Worm (Caenorhabditis elegans) whole organism, L1 larva: Measurements from ENCODE around the gene Y54F10AL.1.
"Not testable (repeated sequence)": the region's sequence is repeated elsewhere in the genome, so short reads cannot be mapped to it uniquely, and the experiment has no call there.

Experiments
- C04F5.9 ChIP-seq: sonication (generic microtip); optimal IDR thresholded peaks from 2 replicates; lab custom pipeline; 2016; ENCODE audit warnings: missing genetic modification characterization, missing compliant biosample characterization
- F16B12.6 ChIP-seq: fragments of 150-350 bp; optimal IDR thresholded peaks from 2 replicates; lab custom pipeline; 2014; ENCODE audit warnings: missing biosample characterization, missing genetic modification characterization
- blmp-1 ChIP-seq: fragments of 150-350 bp; optimal IDR thresholded peaks from 2 replicates; lab custom pipeline; 2014; ENCODE audit warnings: missing biosample characterization, missing genetic modification characterization
- ceh-8 ChIP-seq: fragments of 200-800 bp; sonication (Bioruptor generic); optimal IDR thresholded peaks from 2 replicates; lab custom pipeline; 2018; ENCODE audit warnings: mild to moderate bottlenecking, missing genetic modification characterization, moderate library complexity, missing compliant biosample characterization
- ceh-82 ChIP-seq, 3 experiments: fragments of 150-350 bp in 1 of 3; sonication (generic microtip) in 2 of 3; optimal IDR thresholded peaks; 2 replicates each; lab custom pipeline; 2014 to 2017; ENCODE audit warnings: missing biosample characterization in 3 of 3, missing genetic modification characterization in 3 of 3
- ceh-88 ChIP-seq: fragments of 200-800 bp; sonication (Bioruptor generic); IDR thresholded peaks from 2 replicates; pipeline ENCODE4 v1.3.6; 2022; ENCODE audit warnings: missing genetic modification characterization, missing compliant biosample characterization
- ces-1 ChIP-seq: fragments of 150-350 bp; optimal IDR thresholded peaks from 2 replicates; lab custom pipeline; 2014; ENCODE audit warnings: missing biosample characterization, missing genetic modification reagents, missing genetic modification characterization
- dpl-1 ChIP-seq, 3 experiments: fragments of 150-350 bp in 2 of 3; sonication (generic microtip) in 1 of 3; optimal IDR thresholded peaks; 2 replicates each; lab custom pipeline; 2014 to 2017; ENCODE audit warnings: missing biosample characterization in 3 of 3, missing genetic modification characterization in 3 of 3, missing genetic modification reagents in 3 of 3
- efl-1 ChIP-seq, 4 experiments: fragments of 150-350 bp; optimal IDR thresholded peaks in 3 of 4; peaks in 1 of 4; 1 replicate in 1 of 4; 2 replicates in 3 of 4; lab custom pipeline; 2014; ENCODE audit warnings: missing biosample characterization in 2 of 4, missing genetic modification characterization in 2 of 4, missing genetic modification reagents in 2 of 4
- egl-13 ChIP-seq: sonication (generic microtip); optimal IDR thresholded peaks from 2 replicates; lab custom pipeline; 2016; ENCODE audit warnings: missing genotype, missing genetic modification reagents, missing genetic modification characterization, missing compliant biosample characterization
- elt-2 ChIP-seq: sonication (generic microtip); optimal IDR thresholded peaks from 2 replicates; lab custom pipeline; 2016; ENCODE audit warnings: missing genetic modification characterization, mild to moderate bottlenecking, inconsistent platforms, missing compliant biosample characterization, missing genetic modification reagents
- fkh-8 ChIP-seq: sonication (generic microtip); optimal IDR thresholded peaks from 2 replicates; lab custom pipeline; 2016; ENCODE audit warnings: mild to moderate bottlenecking, missing genetic modification characterization, missing compliant biosample characterization
- hlh-17 ChIP-seq: fragments of 200-800 bp; sonication (Bioruptor generic); optimal IDR thresholded peaks from 2 replicates; lab custom pipeline; 2018; ENCODE audit warnings: missing genetic modification characterization, mild to moderate bottlenecking, missing compliant biosample characterization, moderate library complexity, borderline replicate concordance
- irx-1 ChIP-seq: sonication (generic microtip); optimal IDR thresholded peaks from 2 replicates; lab custom pipeline; 2016; ENCODE audit warnings: missing genetic modification characterization, missing compliant biosample characterization
- lin-35 ChIP-seq, 2 experiments: fragments of 150-350 bp; optimal IDR thresholded peaks; 2 replicates each; lab custom pipeline; 2014; ENCODE audit warnings: missing biosample characterization in 2 of 2, missing genetic modification characterization in 2 of 2, missing genetic modification reagents in 2 of 2
- lir-3 ChIP-seq: sonication (generic microtip); optimal IDR thresholded peaks from 2 replicates; lab custom pipeline; 2016; ENCODE audit warnings: mild to moderate bottlenecking, missing genetic modification characterization, moderate library complexity, missing compliant biosample characterization; ENCODE audit not compliant: poor library complexity
- lsy-2 ChIP-seq, 2 experiments: fragments of 150-350 bp; optimal IDR thresholded peaks; 2 replicates each; lab custom pipeline; 2014; ENCODE audit warnings: missing biosample characterization in 2 of 2, missing genetic modification characterization in 2 of 2
- mab-9 ChIP-seq: fragments of 200-800 bp; sonication (Bioruptor generic); IDR thresholded peaks from 2 replicates; pipeline ENCODE4 v1.3.6; 2022; ENCODE audit warnings: missing genetic modification reagents, missing genetic modification characterization, missing compliant biosample characterization
- mdl-1 ChIP-seq, 2 experiments: fragments of 150-350 bp; optimal IDR thresholded peaks; 2 replicates each; lab custom pipeline; 2014 to 2017; ENCODE audit warnings: missing biosample characterization in 2 of 2, missing genetic modification characterization in 2 of 2, inconsistent platforms in 1 of 2
- mep-1 ChIP-seq: fragments of 150-350 bp; optimal IDR thresholded peaks from 2 replicates; lab custom pipeline; 2014; ENCODE audit warnings: missing biosample characterization, missing genetic modification characterization
- nhr-11 ChIP-seq: fragments of 150-350 bp; optimal IDR thresholded peaks from 2 replicates; lab custom pipeline; 2014; ENCODE audit warnings: missing biosample characterization, missing genetic modification characterization
- nhr-77 ChIP-seq: fragments of 150-350 bp; optimal IDR thresholded peaks from 2 replicates; lab custom pipeline; 2014; ENCODE audit warnings: missing biosample characterization, missing genetic modification characterization
- nhr-85 ChIP-seq: sonication (generic microtip); peaks from one replicate; lab custom pipeline; 2016; ENCODE audit warnings: missing genetic modification characterization, inconsistent platforms, missing compliant biosample characterization
- skn-1 ChIP-seq: fragments of 150-350 bp; optimal IDR thresholded peaks from 2 replicates; lab custom pipeline; 2014; ENCODE audit warnings: missing biosample characterization, missing genetic modification characterization
- snu-23 ChIP-seq: sonication (generic microtip); optimal IDR thresholded peaks from 2 replicates; lab custom pipeline; 2016; ENCODE audit warnings: missing genetic modification characterization, missing compliant biosample characterization
- sptf-1 ChIP-seq: fragments of 150-350 bp; optimal IDR thresholded peaks from 2 replicates; lab custom pipeline; 2014; ENCODE audit warnings: missing biosample characterization, missing genetic modification characterization
- tlp-1 ChIP-seq: fragments of 150-350 bp; optimal IDR thresholded peaks from 2 replicates; lab custom pipeline; 2014; ENCODE audit warnings: missing biosample characterization, missing genetic modification characterization
- unc-86 ChIP-seq: sonication (generic microtip); optimal IDR thresholded peaks from 2 replicates; lab custom pipeline; 2016; ENCODE audit warnings: missing genetic modification characterization, missing compliant biosample characterization
- xbp-1 ChIP-seq: sonication (generic microtip); optimal IDR thresholded peaks from 2 replicates; lab custom pipeline; 2016; ENCODE audit warnings: missing genetic modification characterization, missing compliant biosample characterization
- ztf-4 ChIP-seq: fragments of 150-350 bp; optimal IDR thresholded peaks from 2 replicates; lab custom pipeline; 2014; ENCODE audit warnings: missing biosample characterization, missing genetic modification characterization

Gene Y54F10AL.1

DNA sequence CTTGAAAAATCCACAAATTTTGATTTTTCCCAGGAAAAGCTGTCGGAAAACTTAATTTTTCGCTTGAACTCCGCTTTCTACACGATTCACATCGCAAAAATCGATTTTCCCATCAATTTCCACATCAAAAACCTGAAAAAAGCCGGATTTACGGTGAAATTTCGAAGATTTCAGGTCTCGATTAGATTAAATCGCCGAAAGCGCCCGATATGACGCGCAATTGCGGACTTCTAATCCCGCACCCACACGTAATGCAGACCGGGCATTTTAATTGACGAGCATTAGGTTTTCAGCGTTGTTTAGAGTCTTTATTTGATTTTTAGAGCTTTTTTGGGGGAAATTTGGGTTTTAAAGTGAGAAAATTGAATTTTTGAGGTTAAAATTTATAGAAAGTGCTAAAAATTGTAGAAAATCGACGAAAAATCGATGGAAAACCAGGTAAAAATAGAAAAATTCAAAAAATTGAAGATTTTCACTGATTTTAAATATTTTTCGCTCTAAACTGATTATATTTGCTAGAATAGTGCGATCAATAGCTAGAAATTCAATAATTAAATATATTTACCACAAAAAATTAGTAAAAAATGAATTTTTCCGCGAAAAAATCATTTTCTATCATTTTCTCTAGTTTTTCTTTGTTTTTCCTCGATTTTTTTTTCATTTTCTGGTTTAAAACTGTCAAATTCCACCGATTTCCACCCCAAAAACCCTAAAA, at the start of gene Y54F10AL.1:
Gene Y54F10AL.1, plus strand, starts transcription at position 665 of the 715 bp plus-strand sequence.
- TF ChIP-seq skn-1 (peak; percentile 20), ceh-82 (tag; optimal IDR thresholded peaks at IDR 0.05; lab: Kevin White, UChicago) (peak in 1 of 3 experiments; percentile 15), F16B12.6 (tag; lab: Kevin White, UChicago) (peak; percentile 88), nhr-77 (tag; lab: Kevin White, UChicago) (no peak), blmp-1 (peak; percentile 29), lin-35 (GFP tag; optimal IDR thresholded peaks at IDR 0.05; lab: Kevin White, UChicago) (peak; percentile 39 to 48), lsy-2 (tag; optimal IDR thresholded peaks at IDR 0.05; lab: Kevin White, UChicago) (peak; percentile 58 to 61), ztf-4 (tag; lab: Kevin White, UChicago) (no peak), xbp-1 (tag; lab: Kevin White, UChicago) (peak; percentile 38), hlh-17 (GFP tag; lab: Kevin White, UChicago) (no peak), nhr-11 (no peak), mep-1 (tag; lab: Kevin White, UChicago) (peak; percentile 26), snu-23 (peak; percentile 44), efl-1 (optimal IDR thresholded peaks at IDR 0.05; lab: Kevin White, UChicago) (peak; percentile 40 to 57), efl-1 (GFP tag; optimal IDR thresholded peaks at IDR 0.05 in 1 of 2; lab: Kevin White, UChicago) (peak; percentile 53 to 94), dpl-1 (GFP tag; optimal IDR thresholded peaks at IDR 0.05; lab: Kevin White, UChicago) (peak in 2 of 3 experiments; percentile 35 to 67)

ce11 chrIII:2438543-2438942, 49.0 kb upstream of the Y54F10AL.1 start, which contains the start of gene E02H9.13:
Gene E02H9.13, minus strand, starts transcription at chrIII:2438741.
- peak; percentile 9 to 10 for TF ChIP-seq efl-1 (optimal IDR thresholded peaks at IDR 0.05; lab: Kevin White, UChicago)
- TF ChIP-seq efl-1 (GFP tag; optimal IDR thresholded peaks at IDR 0.05 in 1 of 2; lab: Kevin White, UChicago): no peak
- no peak for TF ChIP-seq egl-13 (tag; lab: Kevin White, UChicago)

DNA sequence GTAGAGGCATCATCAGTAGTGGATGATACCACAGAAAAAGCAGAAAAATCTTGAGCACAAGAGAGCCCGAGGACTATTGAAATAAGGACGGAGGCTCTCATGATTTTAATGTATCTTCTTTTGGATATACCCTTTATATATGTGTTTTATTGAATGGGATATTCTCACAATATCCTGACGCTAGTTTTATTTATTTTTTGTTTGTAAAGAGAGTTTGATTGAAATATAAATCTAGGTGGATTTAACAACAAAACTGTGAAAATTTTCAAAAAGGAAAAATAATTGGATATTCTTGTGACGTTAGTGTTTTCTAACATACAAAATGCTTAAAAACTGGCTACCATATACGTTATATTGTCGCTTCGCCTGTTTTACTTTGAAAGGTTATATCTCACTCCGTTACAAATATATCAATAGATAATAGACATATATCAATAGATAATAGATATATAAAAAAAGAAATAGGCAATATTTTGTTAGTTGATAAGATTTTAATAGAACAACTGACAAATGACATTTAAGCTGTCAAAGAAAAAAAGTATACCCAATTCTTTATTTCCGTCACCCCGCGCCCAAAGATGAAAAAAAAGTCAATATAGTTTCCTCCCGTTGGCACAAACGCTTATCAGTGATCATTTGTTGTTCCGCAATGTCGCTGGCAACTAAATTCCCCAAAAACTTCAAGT, 41.8 kb upstream of the Y54F10AL.1 start, which contains the start of the genes E02H9.7 and klo-2:
Gene E02H9.7, minus strand, starts transcription at position 101 of the 686 bp plus-strand sequence.
Gene klo-2, plus strand, starts transcription at position 636 of the 686 bp plus-strand sequence.
- no peak for TF ChIP-seq mep-1 (tag; lab: Kevin White, UChicago)
- TF ChIP-seq sptf-1 (tag; lab: Kevin White, UChicago): no peak
- no peak for TF ChIP-seq mdl-1 (tag; optimal IDR thresholded peaks at IDR 0.05; lab: Kevin White, UChicago)
- no peak for TF ChIP-seq ztf-4 (tag; lab: Kevin White, UChicago)
- no peak for TF ChIP-seq lsy-2 (tag; optimal IDR thresholded peaks at IDR 0.05; lab: Kevin White, UChicago)
- no peak for TF ChIP-seq irx-1
- no peak for TF ChIP-seq lir-3 (tag; lab: Kevin White, UChicago)
- TF ChIP-seq mab-9 (GFP tag; lab: Robert Waterston, UW): no peak
- TF ChIP-seq ceh-88 (GFP tag; lab: Robert Waterston, UW): no peak
- TF ChIP-seq efl-1 (optimal IDR thresholded peaks at IDR 0.05; lab: Kevin White, UChicago): no peak
- no peak for TF ChIP-seq efl-1 (GFP tag; optimal IDR thresholded peaks at IDR 0.05 in 1 of 2; lab: Kevin White, UChicago)
- no peak for TF ChIP-seq nhr-85 (tag; lab: Kevin White, UChicago)
- TF ChIP-seq fkh-8: no peak
- no peak for TF ChIP-seq unc-86
- TF ChIP-seq C04F5.9 (tag; lab: Kevin White, UChicago): no peak

ce11 chrIII:2454757-2455306, 32.7 kb upstream of the Y54F10AL.1 start, which contains the start of gene nhr-121:
Gene nhr-121, minus strand, starts transcription at chrIII:2454807.
- TF ChIP-seq lin-35 (GFP tag; optimal IDR thresholded peaks at IDR 0.05; lab: Kevin White, UChicago) (peak in 1 of 2 experiments; percentile 37), elt-2 (peak; percentile 63), fkh-8 (no peak)
- TF ChIP-seq, all 84 proteins: peak for 2

ce11 chrIII:2458742-2459141, 28.8 kb upstream of the Y54F10AL.1 start, which contains the start of gene E02H9.3:
Gene E02H9.3, plus strand, starts transcription at chrIII:2459042.
- TF ChIP-seq ceh-8 (GFP tag; lab: Kevin White, UChicago); tlp-1 (tag; lab: Kevin White, UChicago); ces-1 (GFP tag; lab: Kevin White, UChicago): not testable (repeated sequence)
